Worm (Caenorhabditis elegans): ENCODE measurements around the gene agmo-1.

Gene agmo-1

ce11 chrIII:12840204-12840603, 41.8 kb upstream of the agmo-1 start:
- no peak for TF ChIP-seq ztf-4 (tag; optimal IDR thresholded peaks at IDR 0.05)
- TF ChIP-seq F13H6.1 (tag; optimal IDR thresholded peaks at IDR 0.05), result no peak
- no peak for TF ChIP-seq nhr-21 (tag; optimal IDR thresholded peaks at IDR 0.05)
- no peak for TF ChIP-seq snpc-4 (tag; optimal IDR thresholded peaks at IDR 0.05)
- TF ChIP-seq Y55F3AM.14 (GFP tag; optimal IDR thresholded peaks at IDR 0.05), result no peak
- TF ChIP-seq mab-5 (tag; optimal IDR thresholded peaks at IDR 0.05), result no peak
- no peak for TF ChIP-seq skn-1 (tag; optimal IDR thresholded peaks at IDR 0.05)

ce11 chrIII:12838913-12839366, 40.6 kb upstream of the agmo-1 start, which contains the start of gene Y37D8A.4:
Y37D8A.4 (minus strand) TSS chrIII:12838963.
- TF ChIP-seq mab-5 (tag; optimal IDR thresholded peaks at IDR 0.05) (no peak), crh-2 (tag; optimal IDR thresholded peaks at IDR 0.05) (peak; percentile 44), C34F6.9 (tag; optimal IDR thresholded peaks at IDR 0.05) (peak; percentile 13), nhr-21 (tag; optimal IDR thresholded peaks at IDR 0.05) (peak; percentile 1), F13H6.1 (tag; optimal IDR thresholded peaks at IDR 0.05) (peak; percentile 21), lsy-2 (tag; optimal IDR thresholded peaks at IDR 0.05) (peak in 1 of 2 experiments; percentile 28), nhr-6 (tag; optimal IDR thresholded peaks at IDR 0.05) (no peak), unc-62 (GFP tag; optimal IDR thresholded peaks at IDR 0.05) (no peak), sma-9 (GFP tag; optimal IDR thresholded peaks at IDR 0.05) (peak; percentile 68), sma-9 (tag; optimal IDR thresholded peaks at IDR 0.05) (no peak), dmd-4 (tag; optimal IDR thresholded peaks at IDR 0.05) (no peak), aly-2 (tag; optimal IDR thresholded peaks at IDR 0.05) (no peak), nhr-25 (tag; optimal IDR thresholded peaks at IDR 0.05) (peak; percentile 14), elt-3 (tag; optimal IDR thresholded peaks at IDR 0.05) (no peak), lin-11 (tag; optimal IDR thresholded peaks at IDR 0.05) (no peak), sem-4 (tag; optimal IDR thresholded peaks at IDR 0.05) (peak; percentile 73), R02D3.7 (tag; optimal IDR thresholded peaks at IDR 0.05) (no peak), nhr-77 (tag; optimal IDR thresholded peaks at IDR 0.05) (no peak), fos-1 (tag; optimal IDR thresholded peaks at IDR 0.05) (peak; percentile 71), ZK546.5 (tag; optimal IDR thresholded peaks at IDR 0.05) (no peak), unc-39 (tag; optimal IDR thresholded peaks at IDR 0.05) (no peak), mdl-1 (tag; optimal IDR thresholded peaks at IDR 0.05) (peak in 1 of 2 experiments; percentile 57), nhr-12 (tag; optimal IDR thresholded peaks at IDR 0.05) (no peak), zag-1 (tag; optimal IDR thresholded peaks at IDR 0.05) (no peak), sma-3 (GFP tag; optimal IDR thresholded peaks at IDR 0.05) (no peak), elt-1 (tag; optimal IDR thresholded peaks at IDR 0.05) (no peak), ceh-16 (tag; optimal IDR thresholded peaks at IDR 0.05) (no peak), nhr-11 (tag; optimal IDR thresholded peaks at IDR 0.05) (no peak), nhr-237 (tag; optimal IDR thresholded peaks at IDR 0.05) (no peak), ztf-11 (tag; optimal IDR thresholded peaks at IDR 0.05) (no peak), peb-1 (tag; optimal IDR thresholded peaks at IDR 0.05) (no peak), gmeb-1 (tag; optimal IDR thresholded peaks at IDR 0.05) (peak; percentile 41)

ce11 chrIII:12838299-12838698, 39.9 kb upstream of the agmo-1 start:
- no peak for TF ChIP-seq C34F6.9 (tag; optimal IDR thresholded peaks at IDR 0.05)
- no peak for TF ChIP-seq unc-62 (GFP tag; optimal IDR thresholded peaks at IDR 0.05)
- TF ChIP-seq snpc-4 (tag; optimal IDR thresholded peaks at IDR 0.05), result no peak
- TF ChIP-seq dmd-4 (tag; optimal IDR thresholded peaks at IDR 0.05), result no peak
- no peak for TF ChIP-seq ztf-11 (tag; optimal IDR thresholded peaks at IDR 0.05)
- no peak for TF ChIP-seq mdl-1 (tag; optimal IDR thresholded peaks at IDR 0.05)

- no peak for TF ChIP-seq ztf-1 (GFP tag; conservative IDR thresholded peaks at IDR 0.05)
- no peak for TF ChIP-seq sem-4 (tag; optimal IDR thresholded peaks at IDR 0.05)
- no peak for TF ChIP-seq lin-13 (GFP tag; optimal IDR thresholded peaks at IDR 0.05)
- TF ChIP-seq zag-1 (tag; optimal IDR thresholded peaks at IDR 0.05), result no peak
- TF ChIP-seq nhr-11 (tag; optimal IDR thresholded peaks at IDR 0.05), result no peak
- no peak for TF ChIP-seq ceh-16 (tag; optimal IDR thresholded peaks at IDR 0.05)
- TF ChIP-seq R02D3.7 (tag; optimal IDR thresholded peaks at IDR 0.05), result no peak
- TF ChIP-seq unc-55 (GFP tag; optimal IDR thresholded peaks at IDR 0.05), result no peak
- TF ChIP-seq nhr-25 (tag; optimal IDR thresholded peaks at IDR 0.05), result no peak
- no peak for TF ChIP-seq nhr-21 (tag; optimal IDR thresholded peaks at IDR 0.05)
- no peak for TF ChIP-seq dmd-4 (tag; optimal IDR thresholded peaks at IDR 0.05)
- TF ChIP-seq sma-9 (GFP tag; optimal IDR thresholded peaks at IDR 0.05), result no peak
- TF ChIP-seq sma-9 (tag; optimal IDR thresholded peaks at IDR 0.05), result no peak
- no peak for TF ChIP-seq elt-3 (tag; optimal IDR thresholded peaks at IDR 0.05)
- TF ChIP-seq skn-1 (tag; optimal IDR thresholded peaks at IDR 0.05), result no peak
- no peak for TF ChIP-seq ztf-4 (tag; optimal IDR thresholded peaks at IDR 0.05)
- no peak for TF ChIP-seq snpc-4 (tag; optimal IDR thresholded peaks at IDR 0.05)
- no peak for TF ChIP-seq ztf-11 (tag; optimal IDR thresholded peaks at IDR 0.05)
These were observed 38.4 kb upstream of the agmo-1 start for ce11 chrIII:12836742-12837285.
